Fruit fly (Drosophila melanogaster) whole organism, pupa: ENCODE data around the gene Sec16.

Experiments
- CG10348 ChIP-seq: fragments of 200-800 bp; sonication (Bioruptor generic); IDR thresholded peaks from 2 replicates; pipeline ENCODE4 v1.3.6; 2022; ENCODE audit warnings: missing biosample characterization, missing genetic modification characterization
- CG12605 ChIP-seq: fragments of 200-800 bp; sonication (Bioruptor generic); IDR thresholded peaks from 2 replicates; pipeline ENCODE4 v1.3.6; 2022; ENCODE audit warnings: missing biosample characterization, missing genetic modification characterization
- CG13204 ChIP-seq: fragments of 200-800 bp; sonication (Bioruptor generic); optimal IDR thresholded peaks from 2 replicates; lab custom pipeline; 2018; ENCODE audit warnings: missing biosample characterization, mild to moderate bottlenecking, missing genetic modification characterization, moderate library complexity
- CG15710 ChIP-seq: fragments of 200-800 bp; sonication (Bioruptor generic); optimal IDR thresholded peaks from 2 replicates; lab custom pipeline; 2018; ENCODE audit warnings: missing biosample characterization, mild to moderate bottlenecking, missing genetic modification characterization, moderate library complexity
- CG32121 ChIP-seq: fragments of 200-800 bp; sonication (Bioruptor generic); IDR thresholded peaks from 2 replicates; pipeline ENCODE4 v1.3.6; 2022; ENCODE audit warnings: missing biosample characterization, missing genetic modification characterization
- CG4496 ChIP-seq: fragments of 200-800 bp; sonication (Bioruptor generic); IDR thresholded peaks from 3 replicates; pipeline ENCODE4 v1.3.6; 2022; ENCODE audit warnings: missing biosample characterization, missing genetic modification characterization
- CG8301 ChIP-seq: fragments of 200-800 bp; sonication (Bioruptor generic); optimal IDR thresholded peaks from 2 replicates; lab custom pipeline; 2018; ENCODE audit warnings: missing biosample characterization, mild to moderate bottlenecking, missing genetic modification characterization
- CG9948 ChIP-seq: fragments of 200-800 bp; sonication (Bioruptor generic); optimal IDR thresholded peaks from 2 replicates; lab custom pipeline; 2018; ENCODE audit warnings: missing biosample characterization, mild to moderate bottlenecking, missing genetic modification characterization, moderate library complexity
- D1 ChIP-seq: fragments of 200-800 bp; sonication (Bioruptor generic); optimal IDR thresholded peaks from 2 replicates; lab custom pipeline; 2018; ENCODE audit warnings: missing biosample characterization, mild to moderate bottlenecking, missing genetic modification characterization, moderate library complexity
- EcR ChIP-seq: fragments of 200-800 bp; sonication (Bioruptor generic); optimal IDR thresholded peaks from 3 replicates; lab custom pipeline; 2019; ENCODE audit warnings: missing biosample characterization, missing genetic modification characterization, mild to moderate bottlenecking, moderate library complexity, missing genetic modification reagents
- Ets98B ChIP-seq: fragments of 200-800 bp; sonication (Bioruptor generic); IDR thresholded peaks from 2 replicates; pipeline ENCODE4 v1.3.6; 2022; ENCODE audit warnings: missing biosample characterization, missing genetic modification characterization
- Pif1B ChIP-seq: fragments of 200-800 bp; sonication (Bioruptor generic); optimal IDR thresholded peaks from 3 replicates; lab custom pipeline; 2016; ENCODE audit warnings: missing biosample characterization, missing genetic modification characterization
- fd96Ca ChIP-seq: fragments of 200-800 bp; sonication (Bioruptor generic); IDR thresholded peaks from 3 replicates; pipeline ENCODE4 v1.3.6; 2022; ENCODE audit warnings: missing biosample characterization, missing genetic modification characterization
- rn ChIP-seq: fragments of 200-800 bp; sonication (Bioruptor generic); IDR thresholded peaks from 2 replicates; pipeline ENCODE4 v1.3.6; 2022; ENCODE audit warnings: missing biosample characterization, missing genetic modification characterization

DNA sequence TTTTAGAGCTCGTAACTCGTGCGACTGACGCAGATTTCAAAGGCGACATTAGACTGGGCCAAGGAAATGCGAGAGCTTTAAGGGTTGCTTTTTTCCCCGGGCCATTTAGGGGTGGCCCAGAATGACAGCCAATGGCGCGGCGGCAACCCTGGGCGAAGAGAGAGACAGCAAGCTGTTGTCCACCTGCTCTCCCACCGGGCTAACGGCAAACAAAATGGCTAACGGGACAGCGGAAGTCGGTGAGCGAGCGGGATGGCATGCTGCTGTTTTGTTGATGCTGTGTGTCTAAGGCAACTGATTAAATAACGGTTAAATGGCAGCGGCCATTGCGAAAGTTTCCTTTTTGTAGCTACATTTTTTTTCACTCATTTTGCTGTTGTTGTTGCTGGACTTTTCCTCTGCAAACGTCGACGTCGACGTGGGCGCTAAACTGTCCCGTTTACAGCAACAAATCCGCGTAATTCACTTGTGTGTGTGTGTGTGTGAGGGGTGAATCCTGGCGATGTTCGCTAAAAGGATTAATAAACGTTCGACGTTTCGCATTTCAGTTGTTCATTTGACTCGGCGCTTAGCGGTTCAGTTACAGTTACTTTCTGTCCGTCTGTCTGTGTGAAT, 20.0 kb downstream of the Sec16 start, which contains the start of gene CG11085:
- TF ChIP-seq CG13204, result no peak
- TF ChIP-seq CG12605 (GFP tag; lab: Robert Waterston, UW), result no peak
- TF ChIP-seq Ets98B (GFP tag; lab: Robert Waterston, UW), result no peak
- no peak for TF ChIP-seq CG8301 (tag; lab: Kevin White, UChicago)
- TF ChIP-seq fd96Ca, result no peak
- TF ChIP-seq CG15710, result no peak
- TF ChIP-seq Pif1B, result no peak
- no peak for TF ChIP-seq CG9948 (tag; lab: Kevin White, UChicago)
- no peak for TF ChIP-seq CG4496 (GFP tag; lab: Robert Waterston, UW)
- TF ChIP-seq EcR (GFP tag; lab: Kevin White, UChicago), result no peak
- TF ChIP-seq D1 (tag; lab: Kevin White, UChicago), result no peak
- no peak for TF ChIP-seq CG10348 (GFP tag; lab: Robert Waterston, UW)
- TF ChIP-seq CG32121 (GFP tag; lab: Robert Waterston, UW), result no peak
- TF ChIP-seq rn, result no peak
